Worm (Caenorhabditis elegans) whole organism, young adult: ENCODE results near the gene ZK1098.6.

ENCODE experiments used
- ceh-91 ChIP-seq: fragments of 200-800 bp; sonication (Bioruptor generic); IDR thresholded peaks from 2 replicates; pipeline ENCODE4 v1.3.6; 2022; ENCODE audit warnings: missing genetic modification reagents, missing genetic modification characterization, missing compliant biosample characterization
- lin-40 ChIP-seq: sonication (generic microtip); optimal IDR thresholded peaks from 2 replicates; lab custom pipeline; 2016; ENCODE audit warnings: missing genetic modification characterization, mild to moderate bottlenecking, missing compliant biosample characterization, missing genotype, missing genetic modification reagents
- lsl-1 ChIP-seq: fragments of 200-800 bp; sonication (Bioruptor generic); optimal IDR thresholded peaks from 2 replicates; lab custom pipeline; 2018; ENCODE audit warnings: mild to moderate bottlenecking, missing genetic modification characterization, moderate library complexity, missing compliant biosample characterization
- nhr-90 ChIP-seq: sonication (generic microtip); optimal IDR thresholded peaks from 2 replicates; lab custom pipeline; 2016; ENCODE audit warnings: missing genotype, mild to moderate bottlenecking, missing genetic modification characterization, missing compliant biosample characterization
- unc-62 ChIP-seq: fragments of 150-350 bp; optimal IDR thresholded peaks from 2 replicates; lab custom pipeline; 2014; ENCODE audit warnings: missing biosample characterization, missing genetic modification reagents, missing genetic modification characterization

DNA sequence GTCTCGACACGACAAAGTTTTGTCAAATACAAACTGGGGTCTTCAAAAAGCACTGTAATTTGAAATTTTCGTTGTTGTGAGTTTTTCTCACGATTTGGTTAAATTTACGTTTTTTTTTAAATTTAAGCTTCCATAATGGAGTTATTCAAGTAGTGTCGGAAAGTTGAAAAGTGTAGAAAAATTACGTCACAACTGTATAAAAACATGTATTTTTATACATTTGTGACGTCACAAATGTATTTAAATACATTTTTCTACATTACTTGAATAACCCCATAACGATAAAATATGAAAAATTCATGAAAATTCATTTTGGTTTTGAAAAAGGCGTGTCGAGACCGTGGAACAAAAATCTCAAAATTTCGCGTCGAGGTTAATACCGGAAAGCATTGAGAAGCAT is 29.5 kb upstream of the ZK1098.6 start:
- TF ChIP-seq lsl-1 (no peak), lin-40 (tag; lab: Kevin White, UChicago) (no peak), ceh-91 (GFP tag; lab: Robert Waterston, UW) (no peak), nhr-90 (tag; lab: Kevin White, UChicago) (no peak), unc-62 (GFP tag; lab: Kevin White, UChicago) (no peak)
